Worm (Caenorhabditis elegans) whole organism, young adult: ENCODE data around the gene F11G11.5.
A peak's percentile ranks its signal among the peaks of the same experiment; 100 is the strongest.
"Not testable (repeated sequence)": the region's sequence is repeated elsewhere in the genome, so short reads cannot be mapped to it uniquely, and the experiment has no call there.

Source experiments
- B0336.3 ChIP-seq: fragments of 200-800 bp; sonication (Bioruptor generic); IDR thresholded peaks from 2 replicates; pipeline ENCODE4 v1.3.6; 2022; ENCODE audit warnings: missing genetic modification characterization, missing compliant biosample characterization
- C17E4.6 ChIP-seq: fragments of 200-800 bp; sonication (Bioruptor generic); IDR thresholded peaks from 2 replicates; pipeline ENCODE4 v1.3.6; 2022; ENCODE audit warnings: missing genetic modification reagents, missing genetic modification characterization, missing compliant biosample characterization
- D2030.7 ChIP-seq: fragments of 200-800 bp; sonication (Bioruptor generic); IDR thresholded peaks from 2 replicates; pipeline ENCODE4 v1.3.6; 2022; ENCODE audit warnings: missing genetic modification reagents, missing genetic modification characterization, missing compliant biosample characterization
- F23B12.7 ChIP-seq: sonication (generic microtip); optimal IDR thresholded peaks from 2 replicates; lab custom pipeline; 2017; ENCODE audit warnings: missing genetic modification characterization, mild to moderate bottlenecking, missing compliant biosample characterization, antibody characterized with exemption, moderate library complexity; ENCODE audit not compliant: insufficient read depth
- F55B11.4 ChIP-seq: sonication (generic microtip); optimal IDR thresholded peaks from 2 replicates; lab custom pipeline; 2016; ENCODE audit warnings: missing compliant biosample characterization, missing genetic modification characterization, borderline replicate concordance; ENCODE audit not compliant: insufficient read depth
- K12H6.12 ChIP-seq: fragments of 200-800 bp; sonication (Bioruptor generic); optimal IDR thresholded peaks from 2 replicates; lab custom pipeline; 2018; ENCODE audit warnings: mild to moderate bottlenecking, missing genetic modification characterization, missing compliant biosample characterization
- T07F8.4 ChIP-seq: sonication (generic microtip); optimal IDR thresholded peaks from 2 replicates; lab custom pipeline; 2016; ENCODE audit warnings: mild to moderate bottlenecking, missing genetic modification characterization, moderate library complexity, missing compliant biosample characterization
- Y53G8AR.9 ChIP-seq: fragments of 200-800 bp; sonication (Bioruptor generic); conservative IDR thresholded peaks from 2 replicates; pipeline ENCODE4 v1.3.6; 2022; ENCODE audit warnings: missing genetic modification reagents, missing genetic modification characterization, missing compliant biosample characterization
- Y95B8A.8 ChIP-seq: fragments of 200-800 bp; sonication (Bioruptor generic); IDR thresholded peaks from 2 replicates; pipeline ENCODE4 v1.3.6; 2022; ENCODE audit warnings: missing genetic modification reagents, missing genetic modification characterization, missing compliant biosample characterization
- ama-1 ChIP-seq, 3 experiments: fragments of 150-350 bp in 1 of 3; sonication (generic microtip) in 2 of 3; optimal IDR thresholded peaks; 2 replicates each; lab custom pipeline; 2014 to 2018; ENCODE audit warnings: missing biosample characterization in 2 of 3, missing genetic modification characterization in 2 of 3, missing genetic modification reagents in 2 of 3
- attf-5 ChIP-seq: fragments of 200-800 bp; sonication (Bioruptor generic); optimal IDR thresholded peaks from 2 replicates; lab custom pipeline; 2018; ENCODE audit warnings: mild to moderate bottlenecking, missing genetic modification characterization, missing compliant biosample characterization
- cebp-1 ChIP-seq, 2 experiments: fragments of 200-800 bp in 1 of 2; sonication (Bioruptor generic) in 1 of 2; sonication (generic microtip) in 1 of 2; IDR thresholded peaks in 1 of 2; optimal IDR thresholded peaks in 1 of 2; 2 replicates each; pipeline versions ENCODE4 v1.3.6 to Lab custom; 2017 to 2022; ENCODE audit warnings: missing compliant biosample characterization in 2 of 2, missing genetic modification characterization in 2 of 2, mild to moderate bottlenecking in 1 of 2, missing genetic modification reagents in 1 of 2, moderate library complexity in 1 of 2
- ceh-79 ChIP-seq: sonication (generic microtip); optimal IDR thresholded peaks from 2 replicates; lab custom pipeline; 2017; ENCODE audit warnings: mild to moderate bottlenecking, missing genetic modification characterization, missing compliant biosample characterization
- ceh-91 ChIP-seq: fragments of 200-800 bp; sonication (Bioruptor generic); IDR thresholded peaks from 2 replicates; pipeline ENCODE4 v1.3.6; 2022; ENCODE audit warnings: missing genetic modification reagents, missing genetic modification characterization, missing compliant biosample characterization
- chd-7 ChIP-seq: sonication (generic microtip); optimal IDR thresholded peaks from 2 replicates; lab custom pipeline; 2016; ENCODE audit warnings: mild to moderate bottlenecking, missing genetic modification characterization, moderate library complexity, missing compliant biosample characterization
- dox-1 ChIP-seq: fragments of 200-800 bp; sonication (Bioruptor generic); IDR thresholded peaks from 2 replicates; pipeline ENCODE4 v1.3.6; 2022; ENCODE audit warnings: missing genetic modification reagents, missing genetic modification characterization, missing compliant biosample characterization
- dpff-1 ChIP-seq: sonication (generic microtip); optimal IDR thresholded peaks from 2 replicates; lab custom pipeline; 2017; ENCODE audit warnings: mild to moderate bottlenecking, missing genetic modification characterization, missing compliant biosample characterization
- dpl-1 ChIP-seq: fragments of 150-350 bp; optimal IDR thresholded peaks from 2 replicates; lab custom pipeline; 2014; ENCODE audit warnings: missing biosample characterization, missing genetic modification reagents, missing genetic modification characterization
- ekl-4 ChIP-seq: fragments of 200-800 bp; sonication (Bioruptor generic); IDR thresholded peaks from 2 replicates; pipeline ENCODE4 v1.3.6; 2022; ENCODE audit warnings: missing genetic modification reagents, missing genetic modification characterization, missing compliant biosample characterization
- ets-4 ChIP-seq: fragments of 200-800 bp; sonication (Bioruptor generic); optimal IDR thresholded peaks from 2 replicates; lab custom pipeline; 2018; ENCODE audit warnings: mild to moderate bottlenecking, missing genetic modification characterization, missing compliant biosample characterization
- gei-17 ChIP-seq: fragments of 200-800 bp; sonication (Bioruptor generic); optimal IDR thresholded peaks from 2 replicates; lab custom pipeline; 2018; ENCODE audit warnings: mild to moderate bottlenecking, missing genetic modification characterization, missing compliant biosample characterization
- him-1 ChIP-seq: sonication (generic microtip); optimal IDR thresholded peaks from 2 replicates; lab custom pipeline; 2016; ENCODE audit warnings: missing genotype, missing genetic modification reagents, missing genetic modification characterization, missing compliant biosample characterization
- hmg-1.2 ChIP-seq: fragments of 200-800 bp; sonication (Bioruptor generic); IDR thresholded peaks from 2 replicates; pipeline ENCODE4 v1.3.6; 2022; ENCODE audit warnings: missing genetic modification reagents, missing genetic modification characterization, missing compliant biosample characterization
- hrde-1 ChIP-seq: sonication (generic microtip); optimal IDR thresholded peaks from 2 replicates; lab custom pipeline; 2016; ENCODE audit warnings: missing genetic modification characterization, mild to moderate bottlenecking, missing compliant biosample characterization, moderate library complexity, missing genotype, missing genetic modification reagents, borderline replicate concordance
- hsf-1 ChIP-seq: fragments of 200-800 bp; sonication (Bioruptor generic); IDR thresholded peaks from 2 replicates; pipeline ENCODE4 v1.3.6; 2022; ENCODE audit warnings: missing genetic modification reagents, missing genetic modification characterization, missing compliant biosample characterization
- lin-35 ChIP-seq, 3 experiments: fragments of 150-350 bp in 2 of 3; sonication (generic microtip) in 1 of 3; optimal IDR thresholded peaks; 2 replicates each; lab custom pipeline; 2014 to 2018; ENCODE audit warnings: missing biosample characterization in 3 of 3, missing genetic modification characterization in 3 of 3, missing genetic modification reagents in 3 of 3
- lsl-1 ChIP-seq: fragments of 200-800 bp; sonication (Bioruptor generic); optimal IDR thresholded peaks from 2 replicates; lab custom pipeline; 2018; ENCODE audit warnings: mild to moderate bottlenecking, missing genetic modification characterization, moderate library complexity, missing compliant biosample characterization
- lsy-27 ChIP-seq: sonication (generic microtip); optimal IDR thresholded peaks from 2 replicates; lab custom pipeline; 2017; ENCODE audit warnings: missing genetic modification characterization, mild to moderate bottlenecking, missing compliant biosample characterization, antibody characterized with exemption, missing genotype, borderline replicate concordance; ENCODE audit not compliant: insufficient read depth
- mcd-1 ChIP-seq: fragments of 200-800 bp; sonication (Bioruptor generic); IDR thresholded peaks from 2 replicates; pipeline ENCODE4 v1.3.6; 2022; ENCODE audit warnings: missing genetic modification reagents, missing genetic modification characterization, missing compliant biosample characterization
- mes-4 ChIP-seq: sonication (generic microtip); optimal IDR thresholded peaks from 2 replicates; lab custom pipeline; 2016; ENCODE audit warnings: missing genotype, missing genetic modification characterization, missing compliant biosample characterization
- nfya-1 ChIP-seq: sonication (generic microtip); optimal IDR thresholded peaks from 2 replicates; lab custom pipeline; 2017; ENCODE audit warnings: antibody characterized with exemption, missing compliant biosample characterization, missing genetic modification characterization, borderline replicate concordance; ENCODE audit not compliant: insufficient read depth
- nfyb-1 ChIP-seq: fragments of 200-800 bp; sonication (Bioruptor generic); IDR thresholded peaks from 2 replicates; pipeline ENCODE4 v1.3.6; 2022; ENCODE audit warnings: missing genetic modification reagents, missing genetic modification characterization, missing compliant biosample characterization
- pbrm-1 ChIP-seq: fragments of 200-800 bp; sonication (Bioruptor generic); IDR thresholded peaks from 2 replicates; pipeline ENCODE4 v1.3.6; 2022; ENCODE audit warnings: missing genetic modification reagents, missing genetic modification characterization, missing compliant biosample characterization
- sea-2 ChIP-seq: fragments of 200-800 bp; sonication (Bioruptor generic); IDR thresholded peaks from 2 replicates; pipeline ENCODE4 v1.3.6; 2022; ENCODE audit warnings: missing genetic modification characterization, missing compliant biosample characterization
- snpc-4 ChIP-seq, 5 experiments: fragments of 150-350 bp in 1 of 5; sonication (generic microtip) in 4 of 5; optimal IDR thresholded peaks; 2 replicates each; lab custom pipeline; 2014 to 2018; ENCODE audit warnings: missing genetic modification characterization in 5 of 5, missing biosample characterization in 3 of 5, antibody characterized with exemption in 2 of 5, mild to moderate bottlenecking in 2 of 5, missing compliant biosample characterization in 2 of 5, missing genotype in 2 of 5, moderate library complexity in 2 of 5, missing genetic modification reagents in 1 of 5
- somi-1 ChIP-seq: fragments of 200-800 bp; sonication (Bioruptor generic); optimal IDR thresholded peaks from 2 replicates; lab custom pipeline; 2018; ENCODE audit warnings: mild to moderate bottlenecking, missing genetic modification characterization, missing compliant biosample characterization
- tbp1 ChIP-seq: fragments of 200-800 bp; sonication (Bioruptor generic); optimal IDR thresholded peaks from 2 replicates; lab custom pipeline; 2018; ENCODE audit warnings: mild to moderate bottlenecking, missing genetic modification characterization, missing compliant biosample characterization
- unc-62 ChIP-seq: fragments of 150-350 bp; optimal IDR thresholded peaks from 2 replicates; lab custom pipeline; 2014; ENCODE audit warnings: missing biosample characterization, missing genetic modification reagents, missing genetic modification characterization
- ztf-18 ChIP-seq: sonication (generic microtip); optimal IDR thresholded peaks from 2 replicates; lab custom pipeline; 2016; ENCODE audit warnings: missing genotype, mild to moderate bottlenecking, missing genetic modification characterization, missing compliant biosample characterization

Gene F11G11.5

DNA sequence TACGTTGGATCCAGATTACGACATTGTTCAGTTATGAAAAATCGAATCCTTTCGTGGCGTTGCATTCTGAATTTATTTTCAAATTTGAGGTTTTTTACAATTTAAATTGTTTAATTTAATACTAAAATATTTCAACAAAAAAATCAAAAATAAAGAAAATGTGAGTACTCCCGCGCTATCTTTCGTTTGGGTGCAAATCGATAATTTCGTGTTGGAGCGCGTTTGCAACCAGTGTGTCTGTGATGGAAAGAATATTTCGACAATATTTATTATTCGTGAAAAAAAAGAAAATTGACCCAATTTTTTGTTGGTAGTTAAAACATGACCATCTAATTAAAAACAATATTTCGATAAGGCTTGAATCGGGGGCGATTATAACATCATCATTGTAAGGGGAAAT, 44.3 kb downstream of the F11G11.5 start, which contains the start of gene R05F9.9 (continued):
- peak; percentile 64 for TF ChIP-seq ama-1 (optimal IDR thresholded peaks at IDR 0.05; lab: Kevin White, UChicago)
- no peak for TF ChIP-seq ama-1 (GFP tag; optimal IDR thresholded peaks at IDR 0.05; lab: Kevin White, UChicago)
- TF ChIP-seq hsf-1 (GFP tag; lab: Robert Waterston, UW): peak; percentile 66
- peak; percentile 12 for TF ChIP-seq ceh-79 (tag; lab: Kevin White, UChicago)
- no peak for TF ChIP-seq chd-7 (tag; lab: Kevin White, UChicago)
- peak; percentile 41; the same call in 1 of the 2 replicates for TF ChIP-seq B0336.3
- no peak for TF ChIP-seq him-1 (tag; lab: Kevin White, UChicago)
- TF ChIP-seq F23B12.7 (tag; lab: Kevin White, UChicago): peak; percentile 55
- no peak for TF ChIP-seq cebp-1 (GFP tag; IDR thresholded peaks at IDR 0.05; lab: Robert Waterston, UW)
- TF ChIP-seq cebp-1 (tag; optimal IDR thresholded peaks at IDR 0.05; lab: Kevin White, UChicago): peak; percentile 57
- no peak for TF ChIP-seq ets-4 (GFP tag; lab: Kevin White, UChicago)
- peak in 1 of 3 experiments; percentile 58 for TF ChIP-seq lin-35 (GFP tag; optimal IDR thresholded peaks at IDR 0.05; lab: Kevin White, UChicago)
- peak; percentile 62; the same call in 1 of the 2 replicates for TF ChIP-seq Y95B8A.8 (GFP tag; lab: Robert Waterston, UW)
- TF ChIP-seq ztf-18: no peak
- peak; percentile 31 for TF ChIP-seq attf-5 (GFP tag; lab: Kevin White, UChicago)
- TF ChIP-seq unc-62 (GFP tag; lab: Kevin White, UChicago): no peak
- TF ChIP-seq gei-17: peak; percentile 28
- TF ChIP-seq mcd-1 (GFP tag; lab: Robert Waterston, UW): peak; percentile 52; the same call in 1 of the 2 replicates
- peak; percentile 50 for TF ChIP-seq ekl-4
- no peak for TF ChIP-seq snpc-4 (GFP tag; optimal IDR thresholded peaks at IDR 0.05; lab: Kevin White, UChicago)
- peak in 2 of 4 experiments; percentile 23 to 50 for TF ChIP-seq snpc-4 (tag; optimal IDR thresholded peaks at IDR 0.05; lab: Kevin White, UChicago)
- peak; percentile 52 for TF ChIP-seq nfyb-1 (GFP tag; lab: Robert Waterston, UW)
- TF ChIP-seq Y53G8AR.9 (GFP tag; lab: Robert Waterston, UW): peak; percentile 86

DNA sequence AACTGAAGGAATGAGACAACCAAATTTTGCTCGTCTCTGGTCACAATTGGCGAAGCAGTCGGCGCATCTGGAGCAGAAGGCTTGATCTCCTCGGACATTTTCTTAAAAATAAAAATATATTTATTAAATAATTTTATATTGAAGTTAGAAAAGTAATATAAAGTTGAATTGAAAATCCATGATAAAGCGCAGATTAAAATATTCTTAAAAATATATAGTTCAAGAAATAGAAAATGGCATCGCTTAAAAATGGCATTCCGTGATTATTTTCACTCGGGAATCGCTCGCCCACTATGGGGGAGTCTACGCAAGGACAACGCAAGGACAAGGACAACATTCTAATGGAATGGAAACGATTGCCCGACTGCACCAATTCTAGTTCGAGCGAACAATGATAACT, 46.0 kb downstream of the F11G11.5 start, which contains the start of gene sgt-1:
sgt-1 (minus strand) TSS at position 101 of the 400 bp plus-strand sequence.
- not testable (repeated sequence) for TF ChIP-seq hrde-1 (tag; lab: Kevin White, UChicago); ceh-91 (GFP tag; lab: Robert Waterston, UW); lsl-1
- TF ChIP-seq, all 124 proteins: peak for 0; not testable (repeated sequence) for 124

DNA sequence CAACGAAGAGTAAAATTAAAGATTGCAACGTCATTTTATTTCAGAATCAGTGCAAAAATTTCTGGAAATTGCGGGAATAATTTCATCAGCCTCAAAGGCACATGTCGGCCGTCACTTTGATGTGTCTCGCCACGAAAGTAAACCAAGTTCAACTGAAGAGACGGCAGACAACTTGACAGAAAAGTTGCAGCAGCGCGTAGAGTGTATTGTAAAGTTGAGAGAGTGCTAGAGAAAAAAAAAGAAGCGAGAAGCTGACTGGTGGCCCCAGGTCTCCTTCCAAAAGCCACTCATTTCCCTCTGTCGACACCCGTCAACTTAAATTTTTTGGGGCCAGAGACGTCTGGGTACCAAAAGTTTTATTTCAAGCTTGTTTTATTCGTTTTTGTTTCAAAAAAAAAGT, 46.6 kb downstream of the F11G11.5 start:
- peak; percentile 7 for TF ChIP-seq K12H6.12 (tag; lab: Kevin White, UChicago)
- TF ChIP-seq tbp1: peak; percentile 62
- no peak for TF ChIP-seq hrde-1 (tag; lab: Kevin White, UChicago)
- TF ChIP-seq chd-7 (tag; lab: Kevin White, UChicago): peak; percentile 9
- no peak for TF ChIP-seq T07F8.4 (tag; lab: Kevin White, UChicago)
- TF ChIP-seq mes-4 (tag; lab: Kevin White, UChicago): no peak
- no peak for TF ChIP-seq C17E4.6 (GFP tag; lab: Robert Waterston, UW)
- no peak; the same call in 1 of the 2 replicates for TF ChIP-seq B0336.3
- TF ChIP-seq nfyb-1 (GFP tag; lab: Robert Waterston, UW): 0 out of 2 replicates have a peak, but pooled peaks have one; percentile 27
- peak; percentile 31 for TF ChIP-seq dpl-1
- TF ChIP-seq dpff-1 (tag; lab: Kevin White, UChicago): no peak
- peak; percentile 77 for TF ChIP-seq lsl-1
- TF ChIP-seq snpc-4 (GFP tag; optimal IDR thresholded peaks at IDR 0.05; lab: Kevin White, UChicago): peak; percentile 47
- TF ChIP-seq snpc-4 (tag; optimal IDR thresholded peaks at IDR 0.05; lab: Kevin White, UChicago): peak; percentile 59 to 84 (median 65)
- peak; percentile 94 for TF ChIP-seq hmg-1.2
- TF ChIP-seq unc-62 (GFP tag; lab: Kevin White, UChicago): peak; percentile 29
- TF ChIP-seq ceh-91 (GFP tag; lab: Robert Waterston, UW): peak; percentile 39; the same call in 1 of the 2 replicates
- TF ChIP-seq F23B12.7 (tag; lab: Kevin White, UChicago): peak; percentile 80
- TF ChIP-seq dox-1 (GFP tag; lab: Robert Waterston, UW): peak; percentile 73
- TF ChIP-seq pbrm-1: peak; percentile 67; the same call in 1 of the 2 replicates
- TF ChIP-seq cebp-1 (GFP tag; IDR thresholded peaks at IDR 0.05; lab: Robert Waterston, UW): peak; percentile 66
- TF ChIP-seq cebp-1 (tag; optimal IDR thresholded peaks at IDR 0.05; lab: Kevin White, UChicago): peak; percentile 80
- peak; percentile 60 for TF ChIP-seq lsy-27 (tag; lab: Kevin White, UChicago)
- TF ChIP-seq attf-5 (GFP tag; lab: Kevin White, UChicago): peak; percentile 40
- TF ChIP-seq D2030.7: peak; percentile 69
- TF ChIP-seq sea-2 (GFP tag; lab: Robert Waterston, UW): no peak
- peak in 1 of 3 experiments; percentile 68 for TF ChIP-seq lin-35 (GFP tag; optimal IDR thresholded peaks at IDR 0.05; lab: Kevin White, UChicago)
- TF ChIP-seq somi-1 (GFP tag; lab: Kevin White, UChicago): no peak
- TF ChIP-seq F55B11.4: no peak
- no peak for TF ChIP-seq nfya-1
